Worm (Caenorhabditis elegans): Measurements from ENCODE around the gene R09E10.6.

R09E10.6 gene

DNA sequence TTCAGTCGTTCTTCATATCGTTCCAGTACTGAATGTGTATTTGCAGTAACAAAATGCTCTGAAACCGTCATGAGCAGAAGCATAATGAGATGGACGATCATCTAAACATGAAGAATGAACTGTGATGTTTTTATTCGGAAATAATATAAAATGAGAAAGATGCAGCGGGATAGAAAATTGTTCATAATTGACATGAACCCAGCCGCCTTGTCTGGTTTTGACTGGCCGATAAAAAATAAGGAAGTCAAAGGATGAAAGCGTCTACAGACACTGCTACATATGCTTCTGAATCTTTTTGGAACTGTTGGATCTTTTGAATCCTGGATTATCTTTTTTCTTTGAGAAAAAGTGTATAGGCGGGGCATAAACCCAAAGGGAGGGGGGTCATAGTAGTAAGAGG lies 34.4 kb downstream of the R09E10.6 start, which contains the start of gene F01G10.9:
TSS of gene F01G10.9 (minus strand) at position 101 of the 400 bp plus-strand sequence.
- TF ChIP-seq him-1 (tag; optimal IDR thresholded peaks at IDR 0.05) (no peak), W03F9.2 (tag; optimal IDR thresholded peaks at IDR 0.05) (no peak), dao-5 (tag; optimal IDR thresholded peaks at IDR 0.05) (no peak)

DNA sequence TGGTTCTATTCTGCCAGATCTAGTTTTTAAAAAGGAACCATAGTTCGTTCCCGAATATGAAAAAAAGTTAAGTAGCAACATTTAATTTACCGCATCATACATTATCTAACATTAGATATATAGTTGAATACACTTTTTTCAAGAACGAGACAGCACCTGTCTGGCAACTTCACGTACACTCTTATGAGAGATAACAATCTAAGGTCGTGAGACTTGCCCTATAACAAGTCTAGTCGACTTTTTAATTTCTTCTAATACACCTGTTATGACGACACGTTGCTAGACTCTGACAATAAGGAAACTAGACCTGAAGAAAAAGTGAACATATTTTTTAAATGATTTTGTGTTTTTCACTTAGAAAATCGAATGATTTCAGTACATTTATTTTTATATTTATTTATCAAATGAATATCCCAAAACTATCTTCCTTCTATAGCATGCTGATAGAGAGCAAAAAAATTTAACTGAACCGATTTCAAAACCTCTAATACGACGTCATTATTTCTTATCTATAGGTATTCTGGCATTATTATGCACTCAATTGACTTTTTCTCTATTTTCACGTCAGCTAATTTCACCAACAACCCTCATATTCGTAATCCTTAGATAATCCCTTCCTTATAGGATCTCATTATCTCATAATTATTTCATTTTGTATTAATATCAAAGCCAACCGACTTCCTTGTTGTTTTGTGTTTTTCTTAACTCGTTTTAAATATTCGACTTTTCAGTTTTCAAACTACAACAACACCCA lies 40.9 kb downstream of the R09E10.6 start:
- TF ChIP-seq W03F9.2 (tag; optimal IDR thresholded peaks at IDR 0.05) (no peak), dao-5 (tag; optimal IDR thresholded peaks at IDR 0.05) (no peak), him-1 (tag; optimal IDR thresholded peaks at IDR 0.05) (no peak)

DNA sequence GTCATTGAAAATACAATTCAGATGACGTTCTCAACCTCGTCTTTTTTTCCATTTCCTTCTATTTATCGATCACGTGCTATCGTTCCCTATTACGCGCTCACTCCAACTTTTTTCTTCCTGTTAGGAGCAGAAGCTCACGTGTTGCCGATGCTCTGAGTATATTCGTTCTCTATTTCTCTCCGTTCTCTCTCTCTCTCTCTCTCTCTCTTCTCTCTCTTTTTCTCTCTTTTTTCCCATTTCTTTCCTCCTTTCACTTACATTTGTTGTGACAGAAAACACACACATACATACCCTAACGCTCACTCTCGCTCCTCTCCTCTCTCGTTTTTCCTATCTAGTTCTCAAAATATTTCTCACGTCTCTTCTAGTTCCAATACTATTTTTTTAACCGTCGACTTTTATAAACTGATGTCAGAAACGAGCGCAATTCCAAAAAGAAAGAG lies 41.6 kb downstream of the R09E10.6 start:
- TF ChIP-seq dao-5 (tag; optimal IDR thresholded peaks at IDR 0.05), result no peak
- TF ChIP-seq W03F9.2 (tag; optimal IDR thresholded peaks at IDR 0.05), result peak; percentile 69
- TF ChIP-seq him-1 (tag; optimal IDR thresholded peaks at IDR 0.05), result peak; percentile 83

DNA sequence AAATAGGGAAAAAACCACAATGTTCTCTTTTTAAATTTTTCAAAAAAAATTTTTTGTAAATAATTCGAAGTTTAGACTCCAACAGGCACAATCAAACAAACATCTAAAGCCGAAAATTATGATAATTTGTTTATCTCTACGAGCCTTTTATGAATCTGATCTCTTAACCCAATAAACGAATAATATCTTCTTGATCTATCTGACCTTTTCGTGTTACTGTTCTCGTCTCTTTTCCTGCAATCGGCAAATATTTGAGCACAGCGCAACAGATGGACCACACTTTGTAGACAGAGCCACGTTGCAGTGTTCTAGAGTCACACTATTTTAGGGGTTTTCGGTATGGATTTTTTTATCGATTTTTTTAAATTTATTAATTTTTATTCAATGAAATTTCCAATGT lies 42.2 kb downstream of the R09E10.6 start:
- TF ChIP-seq dao-5 (tag; optimal IDR thresholded peaks at IDR 0.05) (no peak), him-1 (tag; optimal IDR thresholded peaks at IDR 0.05) (no peak), W03F9.2 (tag; optimal IDR thresholded peaks at IDR 0.05) (no peak)

DNA sequence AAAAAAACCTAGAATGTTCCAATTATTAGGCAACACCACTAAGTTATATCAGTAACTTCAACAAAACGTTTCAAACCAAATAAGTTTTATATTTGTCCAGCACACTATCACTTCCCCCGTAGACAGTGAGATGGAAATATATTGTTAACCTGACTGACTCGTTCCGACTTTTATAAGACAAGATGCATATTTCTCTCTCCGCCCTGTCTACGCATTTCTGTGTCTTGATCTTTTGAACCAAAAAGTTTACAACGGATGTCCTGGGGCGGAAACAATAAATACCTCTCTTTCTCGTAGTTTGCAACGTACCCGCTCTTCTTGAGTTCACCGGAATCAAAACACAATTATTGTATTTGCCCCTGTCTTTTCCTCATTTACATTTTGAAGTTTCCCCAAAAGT lies 42.7 kb downstream of the R09E10.6 start:
- no peak for TF ChIP-seq W03F9.2 (tag; optimal IDR thresholded peaks at IDR 0.05)
- TF ChIP-seq dao-5 (tag; optimal IDR thresholded peaks at IDR 0.05), result no peak
- TF ChIP-seq him-1 (tag; optimal IDR thresholded peaks at IDR 0.05), result no peak

DNA sequence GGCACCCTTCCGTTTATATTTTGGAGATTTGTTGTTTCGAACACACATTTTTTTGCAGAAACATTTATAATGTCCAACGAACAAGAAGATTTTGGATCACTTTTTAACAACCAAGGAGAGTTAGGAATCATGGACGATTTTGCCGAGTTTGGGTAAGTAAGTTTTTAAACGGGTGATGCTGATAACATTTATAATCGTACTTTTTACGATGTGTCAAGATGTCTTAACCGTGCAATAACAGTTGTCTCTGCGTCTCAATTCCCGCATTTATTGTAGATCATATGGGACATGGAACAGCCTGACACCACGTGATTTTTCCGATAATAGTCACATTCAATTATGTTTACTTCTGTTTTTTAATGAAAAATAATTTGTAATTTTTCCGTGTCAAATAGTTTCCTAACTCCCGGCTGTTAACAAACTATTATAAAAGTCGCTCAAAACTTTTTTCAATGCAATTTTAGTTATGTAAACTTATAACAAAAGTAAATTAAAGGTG lies 43.3 kb downstream of the R09E10.6 start, which contains the start of gene daf-14:
TSS of gene daf-14 (plus strand) at position 51 of the 499 bp plus-strand sequence.
- TF ChIP-seq W03F9.2 (tag; optimal IDR thresholded peaks at IDR 0.05), result no peak
- no peak for TF ChIP-seq dao-5 (tag; optimal IDR thresholded peaks at IDR 0.05)
- TF ChIP-seq him-1 (tag; optimal IDR thresholded peaks at IDR 0.05), result no peak

DNA sequence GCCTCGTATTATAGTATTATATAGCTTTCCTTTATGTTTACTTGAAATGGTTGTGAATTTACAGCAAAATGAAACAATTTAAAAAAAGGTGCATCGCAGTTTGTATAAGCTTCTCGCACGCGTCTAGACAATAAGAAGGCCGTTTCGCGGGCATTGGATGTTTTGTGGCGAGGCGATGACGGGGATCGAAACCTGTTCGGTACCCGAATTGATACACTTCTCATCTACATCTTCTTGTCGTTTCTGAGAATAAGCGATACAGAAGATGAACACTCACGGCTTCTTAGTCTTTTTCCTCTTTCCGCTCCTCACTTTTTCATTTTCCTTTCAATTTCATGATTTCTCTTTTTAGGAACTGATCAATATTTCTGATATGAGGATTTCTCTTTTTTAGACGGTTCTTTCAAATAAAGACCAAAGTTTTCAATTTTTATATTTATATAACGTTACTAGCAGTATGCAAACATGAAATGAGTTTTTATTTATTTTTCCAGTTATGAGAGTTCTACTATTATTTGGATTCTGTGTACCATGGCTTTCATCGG lies 48.2 kb downstream of the R09E10.6 start, which contains the start of gene F01G10.10:
TSS of gene F01G10.10 (plus strand) at position 495 of the 545 bp plus-strand sequence.
- no peak for TF ChIP-seq dao-5 (tag; optimal IDR thresholded peaks at IDR 0.05)
- TF ChIP-seq W03F9.2 (tag; optimal IDR thresholded peaks at IDR 0.05), result no peak
- no peak for TF ChIP-seq him-1 (tag; optimal IDR thresholded peaks at IDR 0.05)

DNA sequence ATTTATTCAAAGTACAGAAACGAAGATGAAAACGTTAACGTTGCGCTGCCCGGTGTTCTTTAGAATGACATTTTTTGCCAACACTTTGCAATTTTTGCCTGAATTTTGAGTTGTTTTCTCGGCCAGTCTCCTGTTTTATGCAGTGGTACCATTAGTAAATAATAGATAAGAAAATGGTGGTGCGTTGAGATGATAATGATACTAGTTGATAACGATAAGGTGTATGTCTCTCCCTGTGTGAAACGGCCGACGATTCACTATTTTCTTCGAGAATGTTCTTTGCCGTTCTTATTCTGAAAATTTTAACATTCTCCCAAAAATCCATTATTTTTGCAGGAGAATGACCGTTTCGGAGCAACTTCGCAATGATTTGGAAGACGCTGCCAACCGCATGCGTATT lies 50.7 kb downstream of the R09E10.6 start, which contains the start of gene tkt-1:
TSS of gene tkt-1 (plus strand) at position 337 of the 400 bp plus-strand sequence.
- TF ChIP-seq W03F9.2 (tag; optimal IDR thresholded peaks at IDR 0.05), result no peak
- TF ChIP-seq him-1 (tag; optimal IDR thresholded peaks at IDR 0.05), result no peak
- no peak for TF ChIP-seq dao-5 (tag; optimal IDR thresholded peaks at IDR 0.05)
